Fruit fly (Drosophila melanogaster) whole organism, prepupa: ENCODE data around the gene CG11999.

Source experiments
- CG15336 ChIP-seq: fragments of 200-800 bp; sonication (Bioruptor generic); IDR thresholded peaks from 2 replicates; pipeline ENCODE4 v1.3.6; 2022; ENCODE audit warnings: missing biosample characterization, missing genetic modification characterization
- CG1621 ChIP-seq: fragments of 200-800 bp; sonication (Bioruptor generic); optimal IDR thresholded peaks from 3 replicates; lab custom pipeline; 2018; ENCODE audit warnings: missing biosample characterization, mild to moderate bottlenecking, missing genetic modification characterization
- CG16779 ChIP-seq: fragments of 200-800 bp; sonication (Bioruptor generic); optimal IDR thresholded peaks from 3 replicates; lab custom pipeline; 2017; ENCODE audit warnings: missing biosample characterization, mild to moderate bottlenecking, missing genetic modification characterization
- CG3032 ChIP-seq: fragments of 200-800 bp; optimal IDR thresholded peaks from 2 replicates; lab custom pipeline; 2019; ENCODE audit warnings: missing biosample characterization, mild to moderate bottlenecking, missing genetic modification characterization, moderate library complexity
- CG8319 ChIP-seq: fragments of 200-800 bp; sonication (Bioruptor generic); optimal IDR thresholded peaks from 3 replicates; lab custom pipeline; 2016; ENCODE audit warnings: missing biosample characterization, missing genetic modification characterization
- CG8632 ChIP-seq: fragments of 200-800 bp; sonication (Bioruptor generic); optimal IDR thresholded peaks from 3 replicates; lab custom pipeline; 2016; ENCODE audit warnings: missing biosample characterization, missing genetic modification characterization
- Eip93F ChIP-seq: fragments of 200-800 bp; sonication (Bioruptor generic); optimal IDR thresholded peaks from 2 replicates; lab custom pipeline; 2016; ENCODE audit warnings: missing biosample characterization, mild to moderate bottlenecking, missing genetic modification characterization
- Ets21C ChIP-seq: fragments of 200-800 bp; sonication (Bioruptor generic); optimal IDR thresholded peaks from 3 replicates; lab custom pipeline; 2016; ENCODE audit warnings: missing biosample characterization, missing genetic modification characterization
- OdsH ChIP-seq: fragments of 200-800 bp; sonication (Bioruptor generic); optimal IDR thresholded peaks from 3 replicates; lab custom pipeline; 2016; ENCODE audit warnings: missing biosample characterization, missing genetic modification characterization
- Sox102F ChIP-seq: fragments of 200-800 bp; sonication (Bioruptor generic); optimal IDR thresholded peaks from 2 replicates; lab custom pipeline; 2016; ENCODE audit warnings: missing biosample characterization, mild to moderate bottlenecking, missing genetic modification characterization
- salr ChIP-seq, 2 experiments: fragments of 200-800 bp; sonication (Bioruptor generic); optimal IDR thresholded peaks; 3 replicates each; lab custom pipeline; 2016 to 2018; ENCODE audit warnings: missing biosample characterization in 2 of 2, missing genetic modification characterization in 2 of 2, mild to moderate bottlenecking in 1 of 2
- spab ChIP-seq: fragments of 200-800 bp; sonication (Bioruptor generic); optimal IDR thresholded peaks from 2 replicates; lab custom pipeline; 2017; ENCODE audit warnings: missing biosample characterization, mild to moderate bottlenecking, missing genetic modification characterization, missing genetic modification reagents
- svp ChIP-seq: fragments of 200-800 bp; sonication (Bioruptor generic); peaks from one replicate; lab custom pipeline; 2016; ENCODE audit warnings: missing biosample characterization, missing genetic modification characterization

DNA sequence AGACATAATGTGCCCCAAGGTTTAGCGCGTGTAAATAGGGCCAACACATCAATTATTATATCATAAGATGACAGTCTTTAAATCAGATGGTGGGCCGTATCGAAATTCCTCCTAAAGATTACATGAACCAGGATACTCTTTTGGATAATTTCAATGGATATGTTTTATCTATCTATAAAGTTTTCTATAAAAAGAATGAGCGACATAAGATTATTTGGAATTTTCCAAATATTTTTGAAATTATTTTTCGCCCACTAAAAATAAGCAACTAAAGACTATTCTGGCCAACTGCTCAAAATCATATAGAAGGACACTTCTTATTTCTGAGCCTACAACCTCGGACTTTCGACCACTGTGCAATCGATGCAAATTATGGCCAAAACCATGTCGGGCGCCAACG lies 24.2 kb downstream of the CG11999 start:
- no peak for TF ChIP-seq CG8632 (GFP tag; lab: Kevin White, UChicago)
- no peak for TF ChIP-seq CG16779 (tag; lab: Kevin White, UChicago)
- TF ChIP-seq OdsH (GFP tag; lab: Kevin White, UChicago): peak; percentile 47
- TF ChIP-seq salr (GFP tag; optimal IDR thresholded peaks at IDR 0.05; lab: Kevin White, UChicago): peak in 1 of 2 experiments; percentile 44
- TF ChIP-seq CG1621 (tag; lab: Kevin White, UChicago): no peak
- TF ChIP-seq CG3032 (tag; lab: Kevin White, UChicago): peak; percentile 17
- TF ChIP-seq spab: peak; percentile 33
- TF ChIP-seq svp (GFP tag; lab: Kevin White, UChicago): no peak
- no peak for TF ChIP-seq Ets21C (GFP tag; lab: Kevin White, UChicago)
- TF ChIP-seq CG15336 (GFP tag; lab: Robert Waterston, UW): no peak; the same call in 1 of the 2 replicates
- no peak for TF ChIP-seq CG8319 (GFP tag; lab: Kevin White, UChicago)
- TF ChIP-seq Eip93F: no peak
- TF ChIP-seq Sox102F: no peak
